Worm (Caenorhabditis elegans) whole organism, L4 larva: ENCODE measurements around the gene slc-17.5.

Experiments used
- D1046.2 ChIP-seq: fragments of 200-800 bp; sonication (Bioruptor generic); IDR thresholded peaks from 2 replicates; pipeline ENCODE4 v1.3.6; 2022; ENCODE audit warnings: missing genetic modification characterization, missing compliant biosample characterization
- F10B5.3 ChIP-seq: sonication (generic microtip); optimal IDR thresholded peaks from 2 replicates; lab custom pipeline; 2016; ENCODE audit warnings: mild to moderate bottlenecking, missing genetic modification characterization, missing compliant biosample characterization
- F37D6.2 ChIP-seq: sonication (generic microtip); optimal IDR thresholded peaks from 2 replicates; lab custom pipeline; 2016; ENCODE audit warnings: mild to moderate bottlenecking, missing genetic modification characterization, missing compliant biosample characterization
- F49E8.2 ChIP-seq: sonication (generic microtip); optimal IDR thresholded peaks from 2 replicates; lab custom pipeline; 2016; ENCODE audit warnings: missing compliant biosample characterization, mild to moderate bottlenecking, missing genetic modification characterization, borderline replicate concordance
- T26A8.4 ChIP-seq: fragments of 200-800 bp; sonication (Bioruptor generic); IDR thresholded peaks from 2 replicates; pipeline ENCODE4 v1.3.6; 2022; ENCODE audit warnings: missing genetic modification characterization, missing compliant biosample characterization
- Y105C5A.15 ChIP-seq: fragments of 200-800 bp; sonication (Bioruptor generic); IDR thresholded peaks from 2 replicates; pipeline ENCODE4 v1.3.6; 2022; ENCODE audit warnings: missing genetic modification characterization, missing compliant biosample characterization
- Y48G9A.11 ChIP-seq: fragments of 200-800 bp; sonication (Bioruptor generic); IDR thresholded peaks from 2 replicates; pipeline ENCODE4 v1.3.6; 2022; ENCODE audit warnings: missing genetic modification reagents, missing genetic modification characterization, missing compliant biosample characterization
- Y5F2A.4 ChIP-seq: fragments of 200-800 bp; sonication (Bioruptor generic); optimal IDR thresholded peaks from 2 replicates; lab custom pipeline; 2018; ENCODE audit warnings: mild to moderate bottlenecking, missing genetic modification characterization, missing compliant biosample characterization
- Y75B8A.6 ChIP-seq: fragments of 200-800 bp; sonication (Bioruptor generic); IDR thresholded peaks from 2 replicates; pipeline ENCODE4 v1.3.6; 2022; ENCODE audit warnings: missing genetic modification reagents, missing genetic modification characterization, missing compliant biosample characterization
- ceh-20 ChIP-seq: fragments of 200-800 bp; sonication (Bioruptor generic); IDR thresholded peaks from 2 replicates; pipeline ENCODE4 v1.3.6; 2022; ENCODE audit warnings: missing genetic modification reagents, missing genetic modification characterization, missing compliant biosample characterization
- ceh-44 ChIP-seq: fragments of 200-800 bp; sonication (Bioruptor generic); IDR thresholded peaks from 2 replicates; pipeline ENCODE4 v1.3.6; 2022; ENCODE audit warnings: missing genetic modification reagents, missing genetic modification characterization, missing compliant biosample characterization
- ces-1 ChIP-seq: fragments of 150-350 bp; sonication (generic microtip); optimal IDR thresholded peaks from 4 replicates; lab custom pipeline; 2014; ENCODE audit warnings: missing biosample characterization, missing genetic modification reagents, missing genetic modification characterization
- daf-16 ChIP-seq, 3 experiments: sonication (generic microtip); optimal IDR thresholded peaks; 2 replicates each; lab custom pipeline; 2016 to 2017; ENCODE audit warnings: missing genetic modification characterization in 3 of 3, missing genetic modification reagents in 3 of 3, mild to moderate bottlenecking in 2 of 3, missing compliant biosample characterization in 2 of 3, missing biosample characterization in 1 of 3, moderate library complexity in 1 of 3
- daf-8 ChIP-seq: fragments of 200-800 bp; sonication (Bioruptor generic); IDR thresholded peaks from 2 replicates; pipeline ENCODE4 v1.3.6; 2022; ENCODE audit warnings: missing genetic modification characterization, missing compliant biosample characterization
- dmd-6 ChIP-seq: fragments of 200-800 bp; sonication (Bioruptor generic); IDR thresholded peaks from 2 replicates; pipeline ENCODE4 v1.3.6; 2022; ENCODE audit warnings: missing genetic modification reagents, missing genetic modification characterization, missing compliant biosample characterization
- dmd-9 ChIP-seq: fragments of 200-800 bp; sonication (Bioruptor generic); IDR thresholded peaks from 2 replicates; pipeline ENCODE4 v1.3.6; 2022; ENCODE audit warnings: missing genetic modification reagents, missing genetic modification characterization, missing compliant biosample characterization
- dpl-1 ChIP-seq: fragments of 150-350 bp; optimal IDR thresholded peaks from 2 replicates; lab custom pipeline; 2014; ENCODE audit warnings: missing biosample characterization, missing genetic modification reagents, missing genetic modification characterization
- fos-1 ChIP-seq: fragments of 150-350 bp; optimal IDR thresholded peaks from 2 replicates; lab custom pipeline; 2014; ENCODE audit warnings: missing biosample characterization, missing genetic modification characterization
- gei-8 ChIP-seq: fragments of 200-800 bp; sonication (Bioruptor generic); optimal IDR thresholded peaks from 2 replicates; lab custom pipeline; 2018; ENCODE audit warnings: mild to moderate bottlenecking, missing genetic modification characterization, missing compliant biosample characterization
- hlh-11 ChIP-seq: fragments of 200-800 bp; sonication (Bioruptor generic); optimal IDR thresholded peaks from 2 replicates; lab custom pipeline; 2018; ENCODE audit warnings: mild to moderate bottlenecking, missing genetic modification characterization, missing compliant biosample characterization
- hlh-30 ChIP-seq: sonication (generic microtip); optimal IDR thresholded peaks from 2 replicates; lab custom pipeline; 2017; ENCODE audit warnings: antibody characterized with exemption, mild to moderate bottlenecking, missing genetic modification characterization, missing compliant biosample characterization; ENCODE audit not compliant: insufficient read depth
- lin-29 ChIP-seq: fragments of 200-800 bp; sonication (Bioruptor generic); IDR thresholded peaks from 2 replicates; pipeline ENCODE4 v1.3.6; 2022; ENCODE audit warnings: missing genetic modification reagents, missing genetic modification characterization, missing compliant biosample characterization
- lin-38 ChIP-seq: fragments of 200-800 bp; sonication (Bioruptor generic); IDR thresholded peaks from 2 replicates; pipeline ENCODE4 v1.3.6; 2022; ENCODE audit warnings: missing genetic modification reagents, missing genetic modification characterization, missing compliant biosample characterization
- madf-5 ChIP-seq, 2 experiments: fragments of 200-800 bp; sonication (Bioruptor generic); IDR thresholded peaks; 2 replicates each; pipeline ENCODE4 v1.3.6; 2022; ENCODE audit warnings: missing compliant biosample characterization in 2 of 2, missing genetic modification characterization in 2 of 2
- mdl-1 ChIP-seq, 2 experiments: fragments of 150-350 bp in 1 of 2; sonication (generic microtip) in 1 of 2; optimal IDR thresholded peaks; 2 replicates each; lab custom pipeline; 2014 to 2017; ENCODE audit warnings: missing biosample characterization in 2 of 2, missing genetic modification characterization in 2 of 2
- mxl-2 ChIP-seq: fragments of 200-800 bp; sonication (Bioruptor generic); conservative IDR thresholded peaks from 2 replicates; pipeline ENCODE4 v1.3.6; 2022; ENCODE audit warnings: missing genetic modification reagents, missing genetic modification characterization, missing compliant biosample characterization
- nhr-102 ChIP-seq: sonication (generic microtip); optimal IDR thresholded peaks from 2 replicates; lab custom pipeline; 2016; ENCODE audit warnings: mild to moderate bottlenecking, missing genetic modification characterization, moderate library complexity, missing compliant biosample characterization
- nhr-111 ChIP-seq: fragments of 200-800 bp; sonication (Bioruptor generic); optimal IDR thresholded peaks from 2 replicates; lab custom pipeline; 2018; ENCODE audit warnings: mild to moderate bottlenecking, missing genetic modification characterization, missing compliant biosample characterization
- nhr-237 ChIP-seq: sonication (generic microtip); optimal IDR thresholded peaks from 2 replicates; lab custom pipeline; 2017; ENCODE audit warnings: missing biosample characterization, missing genetic modification characterization
- nhr-25 ChIP-seq: sonication (generic microtip); optimal IDR thresholded peaks from 2 replicates; lab custom pipeline; 2017; ENCODE audit warnings: missing genetic modification characterization, mild to moderate bottlenecking, missing compliant biosample characterization, antibody characterized with exemption, moderate library complexity, borderline replicate concordance; ENCODE audit not compliant: insufficient read depth
- nhr-28 ChIP-seq: fragments of 150-350 bp; optimal IDR thresholded peaks from 2 replicates; lab custom pipeline; 2014; ENCODE audit warnings: missing biosample characterization, missing genetic modification characterization
- nhr-41 ChIP-seq: fragments of 200-800 bp; sonication (Bioruptor generic); IDR thresholded peaks from 2 replicates; pipeline ENCODE4 v1.3.6; 2022; ENCODE audit warnings: missing genetic modification reagents, missing genetic modification characterization, missing compliant biosample characterization
- nhr-48 ChIP-seq: sonication (generic microtip); optimal IDR thresholded peaks from 2 replicates; lab custom pipeline; 2016; ENCODE audit warnings: mild to moderate bottlenecking, missing genetic modification characterization, missing compliant biosample characterization
- nhr-76 ChIP-seq: fragments of 150-350 bp; optimal IDR thresholded peaks from 2 replicates; lab custom pipeline; 2014; ENCODE audit warnings: missing biosample characterization, missing genetic modification characterization
- pha-4 ChIP-seq, 2 experiments: fragments of 150-350 bp in 1 of 2; fragments of 200-800 bp in 1 of 2; sonication (Bioruptor generic) in 1 of 2; IDR thresholded peaks in 1 of 2; optimal IDR thresholded peaks in 1 of 2; 2 replicates each; pipeline versions ENCODE4 v1.3.6 to Lab custom; 2014 to 2022; ENCODE audit warnings: missing genetic modification characterization in 2 of 2, missing genetic modification reagents in 2 of 2, missing biosample characterization in 1 of 2, missing compliant biosample characterization in 1 of 2
- php-3 ChIP-seq: fragments of 200-800 bp; sonication (Bioruptor generic); IDR thresholded peaks from 2 replicates; pipeline ENCODE4 v1.3.6; 2022; ENCODE audit warnings: missing genetic modification reagents, missing genetic modification characterization, missing compliant biosample characterization
- pqm-1 ChIP-seq: sonication (generic microtip); optimal IDR thresholded peaks from 2 replicates; lab custom pipeline; 2017; ENCODE audit warnings: missing biosample characterization, missing genetic modification characterization
- saeg-2 ChIP-seq: fragments of 200-800 bp; sonication (Bioruptor generic); IDR thresholded peaks from 2 replicates; pipeline ENCODE4 v1.3.6; 2022; ENCODE audit warnings: missing genetic modification reagents, missing genetic modification characterization, missing compliant biosample characterization
- sdz-12 ChIP-seq: fragments of 200-800 bp; sonication (Bioruptor generic); optimal IDR thresholded peaks from 2 replicates; lab custom pipeline; 2018; ENCODE audit warnings: mild to moderate bottlenecking, missing genetic modification characterization, missing compliant biosample characterization
- set-16 ChIP-seq: fragments of 200-800 bp; sonication (Bioruptor generic); IDR thresholded peaks from 2 replicates; pipeline ENCODE4 v1.3.6; 2022; ENCODE audit warnings: missing genetic modification reagents, missing genetic modification characterization, missing compliant biosample characterization
- skn-1 ChIP-seq: fragments of 150-350 bp; optimal IDR thresholded peaks from 2 replicates; lab custom pipeline; 2014; ENCODE audit warnings: missing biosample characterization, missing genetic modification characterization
- tra-1 ChIP-seq: fragments of 200-800 bp; sonication (Bioruptor generic); IDR thresholded peaks from 2 replicates; pipeline ENCODE4 v1.3.6; 2022; ENCODE audit warnings: missing genetic modification reagents, missing genetic modification characterization, missing compliant biosample characterization
- unc-130 ChIP-seq: sonication (generic microtip); optimal IDR thresholded peaks from 2 replicates; lab custom pipeline; 2016; ENCODE audit warnings: missing genetic modification reagents, missing genetic modification characterization, missing compliant biosample characterization
- zfp-2 ChIP-seq: sonication (generic microtip); optimal IDR thresholded peaks from 2 replicates; lab custom pipeline; 2016; ENCODE audit warnings: mild to moderate bottlenecking, missing genetic modification characterization, missing compliant biosample characterization
- zfp-3 ChIP-seq: fragments of 200-800 bp; sonication (Bioruptor generic); conservative IDR thresholded peaks from 2 replicates; pipeline ENCODE4 v1.3.6; 2022; ENCODE audit warnings: missing genetic modification reagents, missing genetic modification characterization, missing compliant biosample characterization
- zip-2 ChIP-seq: fragments of 150-350 bp; optimal IDR thresholded peaks from 2 replicates; lab custom pipeline; 2014; ENCODE audit warnings: missing biosample characterization, missing genetic modification characterization
- ztf-11 ChIP-seq: fragments of 150-350 bp; optimal IDR thresholded peaks from 2 replicates; lab custom pipeline; 2014; ENCODE audit warnings: missing biosample characterization, missing genetic modification characterization
- ztf-7 ChIP-seq: fragments of 150-350 bp; optimal IDR thresholded peaks from 2 replicates; lab custom pipeline; 2014; ENCODE audit warnings: missing biosample characterization, missing genetic modification characterization

slc-17.5 gene

DNA sequence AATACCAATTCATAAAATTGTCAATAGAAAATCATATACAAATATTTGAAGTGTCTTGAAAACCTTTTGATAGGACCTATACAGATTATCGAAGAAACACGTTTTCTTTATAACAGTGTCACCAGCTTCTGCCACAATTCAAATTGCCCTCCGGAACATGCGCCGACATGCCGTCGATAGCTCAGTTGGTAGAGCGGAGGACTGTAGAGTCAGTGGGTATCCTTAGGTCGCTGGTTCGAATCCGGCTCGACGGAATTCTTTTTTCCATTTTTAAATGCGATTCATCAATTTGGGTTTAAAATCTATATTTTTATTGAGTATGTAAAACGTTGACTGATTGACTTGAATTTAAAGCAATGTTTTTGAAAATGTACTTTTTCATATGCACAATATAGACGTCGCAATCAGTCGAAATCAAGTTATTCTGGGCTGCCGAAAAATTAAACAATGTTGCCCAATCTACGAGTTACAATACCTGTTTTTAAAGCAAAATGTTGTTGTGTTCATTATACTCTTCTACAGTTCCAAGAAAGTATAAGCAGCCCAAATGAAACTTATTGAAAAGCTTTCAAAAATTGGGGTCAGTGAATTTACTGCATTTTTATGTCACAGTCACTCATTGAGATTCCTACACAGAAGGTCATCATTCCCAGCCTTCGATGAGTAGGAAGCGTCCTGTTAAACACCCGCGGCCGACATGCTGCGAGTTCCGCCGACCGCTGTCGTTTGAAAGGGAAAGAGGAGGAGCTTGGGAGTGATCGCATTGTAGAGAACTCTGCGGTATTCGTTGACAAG is 37.2 kb downstream of the slc-17.5 start (continued):
- TF ChIP-seq daf-8 = no peak
- no peak for TF ChIP-seq ztf-7 (tag; lab: Kevin White, UChicago)
- peak; percentile 92 for TF ChIP-seq T26A8.4 (GFP tag; lab: Robert Waterston, UW)
- no peak for TF ChIP-seq nhr-237
- TF ChIP-seq nhr-48 (tag; lab: Kevin White, UChicago) = peak; percentile 73
- TF ChIP-seq F37D6.2 (tag; lab: Kevin White, UChicago) = no peak
- no peak for TF ChIP-seq dmd-9 (GFP tag; lab: Robert Waterston, UW)
- no peak for TF ChIP-seq saeg-2 (GFP tag; lab: Robert Waterston, UW)
- TF ChIP-seq Y48G9A.11 = peak; percentile 83
- peak; percentile 29 for TF ChIP-seq unc-130 (GFP tag; lab: Kevin White, UChicago)
- peak; percentile 61 for TF ChIP-seq php-3 (GFP tag; lab: Robert Waterston, UW)
- no peak for TF ChIP-seq set-16 (GFP tag; lab: Robert Waterston, UW)
- TF ChIP-seq ceh-20 (GFP tag; lab: Robert Waterston, UW) = peak; percentile 24; the same call in 1 of the 2 replicates
- no peak for TF ChIP-seq Y5F2A.4 (GFP tag; lab: Kevin White, UChicago)
- TF ChIP-seq hlh-30 = peak; percentile 48
- TF ChIP-seq lin-38 (GFP tag; lab: Robert Waterston, UW) = peak; percentile 57
- no peak for TF ChIP-seq tra-1 (GFP tag; lab: Robert Waterston, UW)
- no peak for TF ChIP-seq ztf-11
- TF ChIP-seq zip-2 (tag; lab: Kevin White, UChicago) = peak; percentile 25
- TF ChIP-seq fos-1 (tag; lab: Kevin White, UChicago) = no peak
- peak; percentile 46; the same call in 1 of the 2 replicates for TF ChIP-seq nhr-41 (GFP tag; lab: Robert Waterston, UW)
- TF ChIP-seq zfp-3 = no peak
- peak; percentile 12 to 78 for TF ChIP-seq daf-16 (GFP tag; optimal IDR thresholded peaks at IDR 0.05; lab: Kevin White, UChicago)
- TF ChIP-seq daf-16 (tag; optimal IDR thresholded peaks at IDR 0.05; lab: Kevin White, UChicago) = peak; percentile 86
- no peak for TF ChIP-seq zfp-2
- TF ChIP-seq nhr-76 (tag; lab: Kevin White, UChicago) = no peak
- no peak for TF ChIP-seq Y105C5A.15 (GFP tag; lab: Robert Waterston, UW)
- peak; percentile 92 for TF ChIP-seq F49E8.2 (tag; lab: Kevin White, UChicago)
- TF ChIP-seq skn-1 (tag; lab: Kevin White, UChicago) = no peak
- peak; percentile 37 for TF ChIP-seq gei-8 (GFP tag; lab: Kevin White, UChicago)
- peak; percentile 41 for TF ChIP-seq dmd-6 (GFP tag; lab: Robert Waterston, UW)
- peak; percentile 69 for TF ChIP-seq F10B5.3
- no peak for TF ChIP-seq mdl-1 (tag; optimal IDR thresholded peaks at IDR 0.05; lab: Kevin White, UChicago)
- peak; percentile 79 for TF ChIP-seq hlh-11 (tag; lab: Kevin White, UChicago)
- no peak for TF ChIP-seq nhr-102 (tag; lab: Kevin White, UChicago)
- no peak for TF ChIP-seq nhr-28 (tag; lab: Kevin White, UChicago)
- no peak for TF ChIP-seq mxl-2 (GFP tag; lab: Robert Waterston, UW)
- TF ChIP-seq madf-5 (GFP tag; IDR thresholded peaks at IDR 0.05; lab: Robert Waterston, UW) = no peak
- TF ChIP-seq pqm-1 (tag; lab: Kevin White, UChicago) = peak; percentile 31
- no peak for TF ChIP-seq ces-1 (GFP tag; lab: Kevin White, UChicago)
- TF ChIP-seq lin-29 = no peak
- TF ChIP-seq nhr-111 (GFP tag; lab: Kevin White, UChicago) = peak; percentile 54
- no peak for TF ChIP-seq sdz-12 (GFP tag; lab: Kevin White, UChicago)
- no peak for TF ChIP-seq nhr-25
- peak; percentile 57; the same call in 1 of the 2 replicates for TF ChIP-seq pha-4 (GFP tag; IDR thresholded peaks at IDR 0.05; lab: Robert Waterston, UW)
- no peak for TF ChIP-seq pha-4 (tag; optimal IDR thresholded peaks at IDR 0.05; lab: Kevin White, UChicago)
- TF ChIP-seq ceh-44 = peak; percentile 62; the same call in 1 of the 2 replicates
- no peak for TF ChIP-seq D1046.2 (GFP tag; lab: Robert Waterston, UW)
- no peak for TF ChIP-seq dpl-1 (GFP tag; lab: Kevin White, UChicago)
- no peak for TF ChIP-seq Y75B8A.6 (GFP tag; lab: Robert Waterston, UW)
